Worm (Caenorhabditis elegans) whole organism, late embryonic: ENCODE measurements around the gene E04F6.6.

Source experiments
- C38D4.7 ChIP-seq: fragments of 200-800 bp; sonication (Bioruptor generic); optimal IDR thresholded peaks from 2 replicates; lab custom pipeline; 2018; ENCODE audit warnings: mild to moderate bottlenecking, missing genetic modification characterization, moderate library complexity, missing compliant biosample characterization
- Y22D7AL.16 ChIP-seq: sonication (generic microtip); optimal IDR thresholded peaks from 2 replicates; lab custom pipeline; 2016; ENCODE audit warnings: missing genetic modification characterization, missing compliant biosample characterization
- ahr-1 ChIP-seq: sonication (generic microtip); optimal IDR thresholded peaks from 2 replicates; lab custom pipeline; 2016; ENCODE audit warnings: missing genetic modification characterization, missing compliant biosample characterization
- ama-1 ChIP-seq: fragments of 150-350 bp; optimal IDR thresholded peaks from 2 replicates; lab custom pipeline; 2014
- ceh-18 ChIP-seq: sonication (generic microtip); optimal IDR thresholded peaks from 2 replicates; lab custom pipeline; 2016; ENCODE audit warnings: missing genetic modification characterization, missing compliant biosample characterization
- ceh-19 ChIP-seq: fragments of 200-800 bp; sonication (Bioruptor generic); optimal IDR thresholded peaks from 2 replicates; lab custom pipeline; 2018; ENCODE audit warnings: mild to moderate bottlenecking, missing genetic modification characterization, missing compliant biosample characterization
- ceh-2 ChIP-seq: sonication (generic microtip); optimal IDR thresholded peaks from 2 replicates; lab custom pipeline; 2016; ENCODE audit warnings: missing genotype, missing genetic modification characterization, missing compliant biosample characterization
- ceh-30 ChIP-seq: fragments of 150-350 bp; optimal IDR thresholded peaks from 2 replicates; lab custom pipeline; 2014; ENCODE audit warnings: missing biosample characterization, missing genetic modification characterization
- ceh-34 ChIP-seq: sonication (generic microtip); optimal IDR thresholded peaks from 2 replicates; lab custom pipeline; 2016; ENCODE audit warnings: mild to moderate bottlenecking, missing genetic modification characterization, missing compliant biosample characterization
- ceh-45 ChIP-seq: fragments of 200-800 bp; sonication (Bioruptor generic); IDR thresholded peaks from 2 replicates; pipeline ENCODE4 v1.3.6; 2022; ENCODE audit warnings: missing genetic modification reagents, missing genetic modification characterization, missing compliant biosample characterization
- ceh-6 ChIP-seq: fragments of 200-800 bp; sonication (Bioruptor generic); optimal IDR thresholded peaks from 2 replicates; lab custom pipeline; 2018; ENCODE audit warnings: mild to moderate bottlenecking, missing genetic modification characterization, missing compliant biosample characterization
- ceh-9 ChIP-seq: sonication (generic microtip); optimal IDR thresholded peaks from 2 replicates; lab custom pipeline; 2016; ENCODE audit warnings: mild to moderate bottlenecking, missing genetic modification characterization, inconsistent platforms, missing compliant biosample characterization
- elt-2 ChIP-seq: sonication (generic microtip); optimal IDR thresholded peaks from 2 replicates; lab custom pipeline; 2016; ENCODE audit warnings: missing genetic modification reagents, missing genetic modification characterization, missing compliant biosample characterization
- elt-4 ChIP-seq: sonication (generic microtip); optimal IDR thresholded peaks from 2 replicates; lab custom pipeline; 2016; ENCODE audit warnings: missing genetic modification characterization, missing compliant biosample characterization
- eyg-1 ChIP-seq: sonication (generic microtip); optimal IDR thresholded peaks from 2 replicates; lab custom pipeline; 2016; ENCODE audit warnings: missing genotype, missing genetic modification characterization, missing compliant biosample characterization
- fax-1 ChIP-seq: sonication (generic microtip); optimal IDR thresholded peaks from 2 replicates; lab custom pipeline; 2016; ENCODE audit warnings: missing genotype, missing genetic modification characterization, missing compliant biosample characterization
- fkh-10 ChIP-seq: fragments of 150-350 bp; optimal IDR thresholded peaks from 2 replicates; lab custom pipeline; 2014; ENCODE audit warnings: missing biosample characterization, missing genetic modification reagents, missing genetic modification characterization
- fkh-6 ChIP-seq: sonication (generic microtip); optimal IDR thresholded peaks from 2 replicates; lab custom pipeline; 2016; ENCODE audit warnings: missing genetic modification characterization, missing compliant biosample characterization
- hlh-6 ChIP-seq: sonication (generic microtip); optimal IDR thresholded peaks from 2 replicates; lab custom pipeline; 2016; ENCODE audit warnings: missing genotype, missing genetic modification characterization, missing compliant biosample characterization
- hlh-8 ChIP-seq: sonication (generic microtip); optimal IDR thresholded peaks from 2 replicates; lab custom pipeline; 2016; ENCODE audit warnings: missing genotype, missing genetic modification characterization, missing compliant biosample characterization
- madf-2 ChIP-seq: sonication (generic microtip); optimal IDR thresholded peaks from 2 replicates; lab custom pipeline; 2017; ENCODE audit warnings: missing genetic modification characterization, missing compliant biosample characterization
- pat-9 ChIP-seq: fragments of 200-800 bp; sonication (Bioruptor generic); optimal IDR thresholded peaks from 2 replicates; lab custom pipeline; 2018; ENCODE audit warnings: mild to moderate bottlenecking, missing genetic modification characterization, moderate library complexity, missing compliant biosample characterization
- pqm-1 ChIP-seq: sonication (generic microtip); optimal IDR thresholded peaks from 2 replicates; lab custom pipeline; 2016; ENCODE audit warnings: missing genetic modification characterization, missing compliant biosample characterization
- ref-2 ChIP-seq: sonication (generic microtip); optimal IDR thresholded peaks from 2 replicates; lab custom pipeline; 2016; ENCODE audit warnings: missing genetic modification characterization, missing compliant biosample characterization
- rnt-1 ChIP-seq: sonication (generic microtip); optimal IDR thresholded peaks from 2 replicates; lab custom pipeline; 2016; ENCODE audit warnings: missing genetic modification characterization, missing compliant biosample characterization
- sox-2 ChIP-seq: fragments of 200-800 bp; sonication (Bioruptor generic); IDR thresholded peaks from 2 replicates; pipeline ENCODE4 v1.3.6; 2022; ENCODE audit warnings: missing genetic modification reagents, missing genetic modification characterization, missing compliant biosample characterization
- sox-4 ChIP-seq: sonication (generic microtip); optimal IDR thresholded peaks from 2 replicates; lab custom pipeline; 2017; ENCODE audit warnings: mild to moderate bottlenecking, missing genetic modification characterization, inconsistent platforms, missing compliant biosample characterization
- tbx-2 ChIP-seq: sonication (generic microtip); optimal IDR thresholded peaks from 2 replicates; lab custom pipeline; 2016; ENCODE audit warnings: missing genetic modification characterization, missing compliant biosample characterization
- tbx-7 ChIP-seq: sonication (generic microtip); optimal IDR thresholded peaks from 2 replicates; lab custom pipeline; 2016; ENCODE audit warnings: missing genotype, missing genetic modification characterization, missing compliant biosample characterization
- unc-3 ChIP-seq, 2 experiments: fragments of 200-800 bp in 1 of 2; sonication (Bioruptor generic) in 1 of 2; sonication (generic microtip) in 1 of 2; conservative IDR thresholded peaks in 1 of 2; optimal IDR thresholded peaks in 1 of 2; 2 replicates each; pipeline versions ENCODE4 v1.3.6 to Lab custom; 2016 to 2022; ENCODE audit warnings: missing compliant biosample characterization in 2 of 2, missing genetic modification characterization in 2 of 2, missing genetic modification reagents in 1 of 2
- unc-42 ChIP-seq: sonication (generic microtip); optimal IDR thresholded peaks from 2 replicates; lab custom pipeline; 2016; ENCODE audit warnings: missing genotype, missing genetic modification characterization, missing compliant biosample characterization
- unc-55 ChIP-seq: sonication (generic microtip); optimal IDR thresholded peaks from 2 replicates; lab custom pipeline; 2017; ENCODE audit warnings: missing biosample characterization, missing genetic modification reagents, missing genetic modification characterization
- unc-86 ChIP-seq: sonication (generic microtip); optimal IDR thresholded peaks from 2 replicates; lab custom pipeline; 2016; ENCODE audit warnings: missing genetic modification characterization, missing compliant biosample characterization
- zip-5 ChIP-seq: sonication (generic microtip); optimal IDR thresholded peaks from 2 replicates; lab custom pipeline; 2016; ENCODE audit warnings: missing genetic modification characterization, missing compliant biosample characterization

E04F6.6 gene

ce11 chrII:7197434-7197833 is 1.9 kb downstream of the E04F6.6 start:
- TF ChIP-seq ceh-2 (tag; lab: Kevin White, UChicago) (no peak), eyg-1 (tag; lab: Kevin White, UChicago) (no peak), elt-4 (tag; lab: Kevin White, UChicago) (no peak), zip-5 (tag; lab: Kevin White, UChicago) (no peak), unc-42 (tag; lab: Kevin White, UChicago) (no peak), ref-2 (tag; lab: Kevin White, UChicago) (no peak), Y22D7AL.16 (tag; lab: Kevin White, UChicago) (no peak)

ce11 chrII:7196040-7196439 is 3.3 kb downstream of the E04F6.6 start, which contains the start of gene maoc-1:
TSS of gene maoc-1 (plus strand) at chrII:7196276.
- TF ChIP-seq ceh-19 (no peak), elt-2 (peak; percentile 16)

DNA sequence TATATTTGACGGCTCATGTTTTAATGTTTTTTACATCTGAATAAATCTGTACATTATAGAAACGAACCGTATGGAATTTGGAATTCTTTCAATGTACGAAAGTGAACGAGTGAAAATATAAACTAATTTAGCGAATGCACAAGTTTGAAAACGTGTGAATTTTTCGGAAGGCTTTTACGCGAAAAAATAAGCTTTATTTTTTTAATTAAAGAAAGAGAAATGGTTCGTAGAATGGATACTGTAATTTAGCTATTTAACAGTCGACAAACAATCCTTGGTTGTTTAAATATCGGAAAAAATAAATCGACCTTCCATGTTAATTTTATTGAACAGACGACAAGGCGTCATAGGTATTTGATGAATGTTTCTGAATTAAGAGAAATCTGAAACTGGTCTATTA is 3.8 kb downstream of the E04F6.6 start, which contains the start of gene acdh-12:
TSS of gene acdh-12 (minus strand) at position 101 of the 400 bp plus-strand sequence.
- TF ChIP-seq ceh-18 (no peak), tbx-7 (tag; lab: Kevin White, UChicago) (no peak), unc-42 (tag; lab: Kevin White, UChicago) (no peak), hlh-6 (no peak), pat-9 (tag; lab: Kevin White, UChicago) (no peak), sox-4 (no peak)

DNA sequence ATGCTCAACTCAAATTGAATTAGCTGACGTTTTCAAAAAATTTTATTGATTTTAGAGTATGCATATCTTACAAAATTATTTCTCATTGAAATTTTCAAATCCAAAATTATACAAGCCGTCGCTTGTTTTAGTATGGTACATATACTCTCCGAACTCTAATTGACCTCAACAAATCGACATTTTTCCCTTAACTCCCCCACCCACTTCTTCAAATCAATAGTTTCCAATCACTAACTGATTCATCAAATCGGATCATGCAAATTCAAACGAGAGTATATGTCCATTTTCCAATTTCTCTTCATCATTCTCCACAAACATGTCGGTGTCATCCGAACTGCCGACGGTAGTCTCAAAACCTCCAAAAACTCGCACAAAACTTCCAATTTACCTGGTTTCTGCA is 10.2 kb downstream of the E04F6.6 start, which contains the start of gene E04F6.4:
TSS of gene E04F6.4 (plus strand) at position 301 of the 400 bp plus-strand sequence.
- TF ChIP-seq ceh-34 (tag; lab: Kevin White, UChicago) (no peak), ceh-30 (tag; lab: Kevin White, UChicago) (no peak), hlh-8 (tag; lab: Kevin White, UChicago) (no peak), fkh-6 (tag; lab: Kevin White, UChicago) (no peak), Y22D7AL.16 (tag; lab: Kevin White, UChicago) (no peak), sox-4 (no peak), sox-2 (GFP tag; lab: Robert Waterston, UW) (no peak), ceh-9 (tag; lab: Kevin White, UChicago) (no peak), madf-2 (no peak), unc-55 (GFP tag; lab: Kevin White, UChicago) (no peak), fkh-10 (GFP tag; lab: Kevin White, UChicago) (no peak), ama-1 (lab: Kevin White, UChicago) (no peak), ceh-45 (GFP tag; lab: Robert Waterston, UW) (no peak), unc-3 (GFP tag; conservative IDR thresholded peaks at IDR 0.05; lab: Robert Waterston, UW) (no peak), unc-3 (tag; optimal IDR thresholded peaks at IDR 0.05; lab: Kevin White, UChicago) (no peak), pqm-1 (tag; lab: Kevin White, UChicago) (no peak), unc-86 (tag; lab: Kevin White, UChicago) (no peak)
- TF ChIP-seq, all 69 proteins: peak for 0

ce11 chrII:7187110-7187509 is 12.3 kb downstream of the E04F6.6 start, which contains the start of gene C27H5.6:
TSS of gene C27H5.6 (minus strand) at chrII:7187210.
- TF ChIP-seq ceh-6 (no peak), unc-86 (tag; lab: Kevin White, UChicago) (no peak), rnt-1 (tag; lab: Kevin White, UChicago) (no peak), hlh-6 (no peak), ahr-1 (tag; lab: Kevin White, UChicago) (no peak), C38D4.7 (GFP tag; lab: Kevin White, UChicago) (no peak), ceh-19 (no peak), tbx-2 (no peak), fax-1 (tag; lab: Kevin White, UChicago) (no peak)
